Worm (Caenorhabditis elegans): Measurements from ENCODE around the gene wbp-2.

DNA sequence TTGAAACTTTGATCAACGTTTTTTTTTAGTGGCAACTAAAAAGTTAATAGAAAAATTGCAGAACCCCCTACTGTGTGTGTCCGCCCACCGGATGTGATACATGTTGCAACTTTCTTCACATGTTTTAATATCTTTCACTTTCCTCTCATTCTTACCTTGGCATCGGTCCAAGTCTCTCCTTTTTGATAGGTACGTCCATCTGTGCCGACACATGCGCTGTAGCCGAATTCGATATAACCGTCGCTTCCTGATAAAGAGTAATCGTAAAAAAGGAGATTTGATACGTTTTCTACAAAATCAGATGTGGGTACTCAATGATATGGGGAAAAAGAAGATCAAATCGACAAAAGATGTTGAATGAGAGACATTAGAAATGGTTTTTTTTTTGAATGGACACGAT is 15.5 kb downstream of the wbp-2 start:
- TF ChIP-seq ama-1 (optimal IDR thresholded peaks at IDR 0.05) = no peak
- TF ChIP-seq tra-4 (tag; optimal IDR thresholded peaks at IDR 0.05) = no peak
- no peak for TF ChIP-seq B0310.2 (tag; optimal IDR thresholded peaks at IDR 0.05)
- TF ChIP-seq scrt-1 (GFP tag; IDR thresholded peaks at IDR 0.05) = no peak
- no peak for TF ChIP-seq tbx-11 (GFP tag; IDR thresholded peaks at IDR 0.05)
- no peak for TF ChIP-seq ets-7 (tag; optimal IDR thresholded peaks at IDR 0.05)
- TF ChIP-seq hnd-1 (tag; optimal IDR thresholded peaks at IDR 0.05) = no peak

Data from whole organism, early embryonic.